Fruit fly (Drosophila melanogaster): ENCODE results near the gene Eip74EF.

The Eip74EF gene

dm6 chr3L:17624208-17624826 is 5.2 kb upstream of the Eip74EF start (continued):
- no peak for TF ChIP-seq YL-1 (GFP tag; optimal IDR thresholded peaks at IDR 0.05)
- peak; percentile 76 for TF ChIP-seq sens (GFP tag)
- no peak for TF ChIP-seq nom (GFP tag; optimal IDR thresholded peaks at IDR 0.05)
- no peak for TF ChIP-seq CG2120 (GFP tag; optimal IDR thresholded peaks at IDR 0.05)
- TF ChIP-seq pb (GFP tag; optimal IDR thresholded peaks at IDR 0.05): no peak
- no peak for TF ChIP-seq CG17612 (GFP tag; IDR thresholded peaks at IDR 0.05)
- no peak for TF ChIP-seq pum (GFP tag; optimal IDR thresholded peaks at IDR 0.05)
- peak; percentile 33 for TF ChIP-seq Asciz (GFP tag; optimal IDR thresholded peaks at IDR 0.05)
- TF ChIP-seq CG11696 (GFP tag; IDR thresholded peaks at IDR 0.05): no peak
- TF ChIP-seq CG1647 (GFP tag; optimal IDR thresholded peaks at IDR 0.05): no peak
- no peak for TF ChIP-seq MTF-1 (GFP tag; optimal IDR thresholded peaks at IDR 0.05; ENCODE audit: borderline replicate concordance)
- peak; percentile 16 for TF ChIP-seq Ets65A (GFP tag)
- no peak for TF ChIP-seq klu (GFP tag; IDR thresholded peaks at IDR 0.05)
- TF ChIP-seq ind (GFP tag; optimal IDR thresholded peaks at IDR 0.05): no peak
- TF ChIP-seq CG14667 (GFP tag; IDR thresholded peaks at IDR 0.05): no peak
- no peak for TF ChIP-seq Bdp1 (GFP tag; optimal IDR thresholded peaks at IDR 0.05)
- no peak for TF ChIP-seq dysf (GFP tag; IDR thresholded peaks at IDR 0.05)
- TF ChIP-seq twi (tag; optimal IDR thresholded peaks at IDR 0.05): no peak
- TF ChIP-seq chif (GFP tag; optimal IDR thresholded peaks at IDR 0.05): no peak
- no peak for TF ChIP-seq CG2116 (GFP tag; optimal IDR thresholded peaks at IDR 0.05)
- no peak for TF ChIP-seq CG6683 (GFP tag; optimal IDR thresholded peaks at IDR 0.05)

- peak; percentile 11 for TF ChIP-seq grn (GFP tag; optimal IDR thresholded peaks at IDR 0.05)
- no peak for TF ChIP-seq dan (GFP tag; IDR thresholded peaks at IDR 0.05)
- peak in 1 of 2 experiments; percentile 12 for TF ChIP-seq eve (GFP tag; optimal IDR thresholded peaks at IDR 0.05)
- peak; percentile 50 for TF ChIP-seq exex (tag; optimal IDR thresholded peaks at IDR 0.05)
- no peak for TF ChIP-seq tio (GFP tag; optimal IDR thresholded peaks at IDR 0.05)
- peak; percentile 48 for TF ChIP-seq grau (tag; optimal IDR thresholded peaks at IDR 0.05)
- 0 out of 3 replicates have a peak, but pooled peaks have one; percentile 22 for TF ChIP-seq CG11695 (GFP tag; IDR thresholded peaks at IDR 0.05)
- peak; percentile 7 for TF ChIP-seq Hey (tag; optimal IDR thresholded peaks at IDR 0.05)
- no peak for TF ChIP-seq CG10654 (GFP tag; optimal IDR thresholded peaks at IDR 0.05)
- peak in 1 of 2 experiments; percentile 67 for TF ChIP-seq Eip74EF (GFP tag; optimal IDR thresholded peaks at IDR 0.05)
Measured at dm6 chr3L:17622935-17623334, 3.8 kb upstream of the Eip74EF start.

- TF ChIP-seq Med (GFP tag) (peak; percentile 5), sr (GFP tag; IDR thresholded peaks at IDR 0.05) (peak; percentile 97), Meics (GFP tag; optimal IDR thresholded peaks at IDR 0.05) (peak; percentile 6), onecut (GFP tag; IDR thresholded peaks at IDR 0.05) (peak; percentile 39; the same call in 1 of the 2 replicates), tna (GFP tag; IDR thresholded peaks at IDR 0.05; ENCODE audit: partially characterized antibody) (0 out of 2 replicates have a peak, but pooled peaks have one; percentile 23), ftz-f1 (GFP tag; optimal IDR thresholded peaks at IDR 0.05) (peak; percentile 41), sens (GFP tag) (peak; percentile 74), dm (GFP tag; optimal IDR thresholded peaks at IDR 0.05) (no peak), Ada2b (GFP tag; IDR thresholded peaks at IDR 0.05) (no peak), CG18599 (GFP tag; optimal IDR thresholded peaks at IDR 0.05) (peak; percentile 28), bigmax (GFP tag; optimal IDR thresholded peaks at IDR 0.05) (no peak), Ets65A (GFP tag) (peak; percentile 51), Atf3 (GFP tag; optimal IDR thresholded peaks at IDR 0.05) (no peak), CG14050 (GFP tag; IDR thresholded peaks at IDR 0.05) (no peak), CG12769 (tag; optimal IDR thresholded peaks at IDR 0.05) (peak; percentile 7), klu (GFP tag; IDR thresholded peaks at IDR 0.05) (no peak), so (GFP tag; IDR thresholded peaks at IDR 0.05) (peak; percentile 30; the same call in 1 of the 3 replicates), ewg (GFP tag; optimal IDR thresholded peaks at IDR 0.05) (no peak), sd (tag; optimal IDR thresholded peaks at IDR 0.05) (no peak), Hsf (GFP tag; optimal IDR thresholded peaks at IDR 0.05) (no peak)
Measured at dm6 chr3L:17622081-17622850, 3.1 kb upstream of the Eip74EF start.
